Worm (Caenorhabditis elegans) whole organism, young adult: Measurements from ENCODE around the gene daf-31.
A peak's percentile ranks its signal among the peaks of the same experiment; 100 is the strongest.

ENCODE experiments used
- B0019.2 ChIP-seq: fragments of 200-800 bp; sonication (Bioruptor generic); conservative IDR thresholded peaks from 2 replicates; pipeline ENCODE4 v1.3.6; 2022; ENCODE audit warnings: missing genetic modification reagents, missing genetic modification characterization, missing compliant biosample characterization
- F10E7.11 ChIP-seq: sonication (generic microtip); optimal IDR thresholded peaks from 2 replicates; lab custom pipeline; 2017; ENCODE audit warnings: mild to moderate bottlenecking, missing genetic modification characterization, moderate library complexity, missing compliant biosample characterization
- F23B12.7 ChIP-seq: sonication (generic microtip); optimal IDR thresholded peaks from 2 replicates; lab custom pipeline; 2017; ENCODE audit warnings: missing genetic modification characterization, mild to moderate bottlenecking, missing compliant biosample characterization, antibody characterized with exemption, moderate library complexity; ENCODE audit not compliant: insufficient read depth
- F33H1.4 ChIP-seq: fragments of 200-800 bp; sonication (Bioruptor generic); IDR thresholded peaks from 2 replicates; pipeline ENCODE4 v1.3.6; 2022; ENCODE audit warnings: missing genetic modification reagents, missing genetic modification characterization, missing compliant biosample characterization
- F37B4.10 ChIP-seq: fragments of 200-800 bp; sonication (Bioruptor generic); IDR thresholded peaks from 2 replicates; pipeline ENCODE4 v1.3.6; 2022; ENCODE audit warnings: missing genetic modification characterization, missing compliant biosample characterization
- F49E8.2 ChIP-seq: sonication (generic microtip); optimal IDR thresholded peaks from 3 replicates; lab custom pipeline; 2017; ENCODE audit warnings: missing genetic modification characterization, mild to moderate bottlenecking, missing compliant biosample characterization, antibody characterized with exemption, moderate library complexity; ENCODE audit not compliant: insufficient read depth
- F57A8.1 ChIP-seq: fragments of 200-800 bp; sonication (Bioruptor generic); optimal IDR thresholded peaks from 2 replicates; lab custom pipeline; 2018; ENCODE audit warnings: mild to moderate bottlenecking, missing genetic modification characterization, moderate library complexity, missing compliant biosample characterization
- F57C9.4 ChIP-seq: sonication (generic microtip); optimal IDR thresholded peaks from 2 replicates; lab custom pipeline; 2017; ENCODE audit warnings: mild to moderate bottlenecking, missing genetic modification characterization, missing compliant biosample characterization
- K12H6.12 ChIP-seq: fragments of 200-800 bp; sonication (Bioruptor generic); optimal IDR thresholded peaks from 2 replicates; lab custom pipeline; 2018; ENCODE audit warnings: mild to moderate bottlenecking, missing genetic modification characterization, missing compliant biosample characterization
- T07F8.4 ChIP-seq: sonication (generic microtip); optimal IDR thresholded peaks from 2 replicates; lab custom pipeline; 2016; ENCODE audit warnings: mild to moderate bottlenecking, missing genetic modification characterization, moderate library complexity, missing compliant biosample characterization
- Y53F4B.3 ChIP-seq: fragments of 200-800 bp; sonication (Bioruptor generic); IDR thresholded peaks from 2 replicates; pipeline ENCODE4 v1.3.6; 2022; ENCODE audit warnings: missing genetic modification reagents, missing genetic modification characterization, missing compliant biosample characterization
- Y56A3A.18 ChIP-seq: fragments of 200-800 bp; sonication (Bioruptor generic); IDR thresholded peaks from 2 replicates; pipeline ENCODE4 v1.3.6; 2022; ENCODE audit warnings: missing genetic modification reagents, missing genetic modification characterization, missing compliant biosample characterization
- Y79H2A.3 ChIP-seq: fragments of 200-800 bp; sonication (Bioruptor generic); conservative IDR thresholded peaks from 2 replicates; pipeline ENCODE4 v1.3.6; 2022; ENCODE audit warnings: missing genetic modification reagents, missing genetic modification characterization, missing compliant biosample characterization
- akir-1 ChIP-seq: fragments of 200-800 bp; sonication (Bioruptor generic); optimal IDR thresholded peaks from 2 replicates; lab custom pipeline; 2018; ENCODE audit warnings: mild to moderate bottlenecking, missing genetic modification characterization, moderate library complexity, missing compliant biosample characterization
- atf-7 ChIP-seq: sonication (generic microtip); optimal IDR thresholded peaks from 2 replicates; lab custom pipeline; 2017; ENCODE audit warnings: mild to moderate bottlenecking, missing genetic modification characterization, missing compliant biosample characterization
- attf-3 ChIP-seq: fragments of 200-800 bp; sonication (Bioruptor generic); conservative IDR thresholded peaks from 2 replicates; pipeline ENCODE4 v1.3.6; 2022; ENCODE audit warnings: missing genetic modification reagents, missing genetic modification characterization, missing compliant biosample characterization
- attf-5 ChIP-seq: fragments of 200-800 bp; sonication (Bioruptor generic); optimal IDR thresholded peaks from 2 replicates; lab custom pipeline; 2018; ENCODE audit warnings: mild to moderate bottlenecking, missing genetic modification characterization, missing compliant biosample characterization
- bed-1 ChIP-seq: fragments of 200-800 bp; sonication (Bioruptor generic); IDR thresholded peaks from 2 replicates; pipeline ENCODE4 v1.3.6; 2022; ENCODE audit warnings: missing genetic modification reagents, missing genetic modification characterization, missing compliant biosample characterization
- cebp-2 ChIP-seq: fragments of 200-800 bp; sonication (Bioruptor generic); IDR thresholded peaks from 2 replicates; pipeline ENCODE4 v1.3.6; 2022; ENCODE audit warnings: missing genetic modification characterization, missing compliant biosample characterization
- ceh-40 ChIP-seq: fragments of 200-800 bp; sonication (Bioruptor generic); IDR thresholded peaks from 2 replicates; pipeline ENCODE4 v1.3.6; 2022; ENCODE audit warnings: missing genetic modification characterization, missing compliant biosample characterization
- ceh-91 ChIP-seq: fragments of 200-800 bp; sonication (Bioruptor generic); IDR thresholded peaks from 2 replicates; pipeline ENCODE4 v1.3.6; 2022; ENCODE audit warnings: missing genetic modification reagents, missing genetic modification characterization, missing compliant biosample characterization
- die-1 ChIP-seq: sonication (generic microtip); optimal IDR thresholded peaks from 2 replicates; lab custom pipeline; 2016; ENCODE audit warnings: missing genotype, mild to moderate bottlenecking, missing genetic modification characterization, missing compliant biosample characterization
- dpl-1 ChIP-seq: fragments of 150-350 bp; optimal IDR thresholded peaks from 2 replicates; lab custom pipeline; 2014; ENCODE audit warnings: missing biosample characterization, missing genetic modification reagents, missing genetic modification characterization
- efl-1 ChIP-seq: fragments of 150-350 bp; optimal IDR thresholded peaks from 2 replicates; lab custom pipeline; 2014; ENCODE audit warnings: missing biosample characterization, missing genetic modification reagents, missing genetic modification characterization
- egrh-3 ChIP-seq: fragments of 200-800 bp; sonication (Bioruptor generic); IDR thresholded peaks from 2 replicates; pipeline ENCODE4 v1.3.6; 2022; ENCODE audit warnings: missing genetic modification reagents, missing genetic modification characterization, missing compliant biosample characterization
- ekl-4 ChIP-seq: fragments of 200-800 bp; sonication (Bioruptor generic); IDR thresholded peaks from 2 replicates; pipeline ENCODE4 v1.3.6; 2022; ENCODE audit warnings: missing genetic modification reagents, missing genetic modification characterization, missing compliant biosample characterization
- hmg-1.2 ChIP-seq: fragments of 200-800 bp; sonication (Bioruptor generic); IDR thresholded peaks from 2 replicates; pipeline ENCODE4 v1.3.6; 2022; ENCODE audit warnings: missing genetic modification reagents, missing genetic modification characterization, missing compliant biosample characterization
- let-526 ChIP-seq: fragments of 200-800 bp; sonication (Bioruptor generic); IDR thresholded peaks from 2 replicates; pipeline ENCODE4 v1.3.6; 2022; ENCODE audit warnings: missing genetic modification reagents, missing genetic modification characterization, missing compliant biosample characterization
- lin-54 ChIP-seq: fragments of 200-800 bp; sonication (Bioruptor generic); optimal IDR thresholded peaks from 2 replicates; lab custom pipeline; 2018; ENCODE audit warnings: mild to moderate bottlenecking, missing genetic modification characterization, missing compliant biosample characterization
- lir-1 ChIP-seq: fragments of 200-800 bp; sonication (Bioruptor generic); conservative IDR thresholded peaks from 2 replicates; pipeline ENCODE4 v1.3.6; 2022; ENCODE audit warnings: missing genetic modification reagents, missing genetic modification characterization, missing compliant biosample characterization
- lsl-1 ChIP-seq: fragments of 200-800 bp; sonication (Bioruptor generic); optimal IDR thresholded peaks from 2 replicates; lab custom pipeline; 2018; ENCODE audit warnings: mild to moderate bottlenecking, missing genetic modification characterization, moderate library complexity, missing compliant biosample characterization
- lsy-27 ChIP-seq: sonication (generic microtip); optimal IDR thresholded peaks from 2 replicates; lab custom pipeline; 2017; ENCODE audit warnings: missing genetic modification characterization, mild to moderate bottlenecking, missing compliant biosample characterization, antibody characterized with exemption, missing genotype, borderline replicate concordance; ENCODE audit not compliant: insufficient read depth
- madf-3 ChIP-seq: fragments of 200-800 bp; sonication (Bioruptor generic); IDR thresholded peaks from 2 replicates; pipeline ENCODE4 v1.3.6; 2022; ENCODE audit warnings: missing genetic modification reagents, missing genetic modification characterization, missing compliant biosample characterization
- madf-6 ChIP-seq: fragments of 200-800 bp; sonication (Bioruptor generic); IDR thresholded peaks from 2 replicates; pipeline ENCODE4 v1.3.6; 2022; ENCODE audit warnings: missing genetic modification reagents, missing genetic modification characterization, missing compliant biosample characterization
- mcd-1 ChIP-seq: fragments of 200-800 bp; sonication (Bioruptor generic); IDR thresholded peaks from 2 replicates; pipeline ENCODE4 v1.3.6; 2022; ENCODE audit warnings: missing genetic modification reagents, missing genetic modification characterization, missing compliant biosample characterization
- nfyb-1 ChIP-seq: fragments of 200-800 bp; sonication (Bioruptor generic); IDR thresholded peaks from 2 replicates; pipeline ENCODE4 v1.3.6; 2022; ENCODE audit warnings: missing genetic modification reagents, missing genetic modification characterization, missing compliant biosample characterization
- nhr-80 ChIP-seq: sonication (generic microtip); optimal IDR thresholded peaks from 2 replicates; lab custom pipeline; 2016; ENCODE audit warnings: missing genetic modification characterization, missing compliant biosample characterization
- nhr-90 ChIP-seq: sonication (generic microtip); optimal IDR thresholded peaks from 2 replicates; lab custom pipeline; 2016; ENCODE audit warnings: missing genotype, mild to moderate bottlenecking, missing genetic modification characterization, missing compliant biosample characterization
- sdz-38 ChIP-seq: sonication (generic microtip); optimal IDR thresholded peaks from 2 replicates; lab custom pipeline; 2016; ENCODE audit warnings: missing genotype, missing genetic modification characterization, missing compliant biosample characterization
- sea-2 ChIP-seq: fragments of 200-800 bp; sonication (Bioruptor generic); IDR thresholded peaks from 2 replicates; pipeline ENCODE4 v1.3.6; 2022; ENCODE audit warnings: missing genetic modification characterization, missing compliant biosample characterization
- snpc-4 ChIP-seq, 5 experiments: fragments of 150-350 bp in 1 of 5; sonication (generic microtip) in 4 of 5; optimal IDR thresholded peaks; 2 replicates each; lab custom pipeline; 2014 to 2018; ENCODE audit warnings: missing genetic modification characterization in 5 of 5, missing biosample characterization in 3 of 5, antibody characterized with exemption in 2 of 5, mild to moderate bottlenecking in 2 of 5, missing compliant biosample characterization in 2 of 5, missing genotype in 2 of 5, moderate library complexity in 2 of 5, missing genetic modification reagents in 1 of 5
- somi-1 ChIP-seq: fragments of 200-800 bp; sonication (Bioruptor generic); optimal IDR thresholded peaks from 2 replicates; lab custom pipeline; 2018; ENCODE audit warnings: mild to moderate bottlenecking, missing genetic modification characterization, missing compliant biosample characterization
- tbp1 ChIP-seq: fragments of 200-800 bp; sonication (Bioruptor generic); optimal IDR thresholded peaks from 2 replicates; lab custom pipeline; 2018; ENCODE audit warnings: mild to moderate bottlenecking, missing genetic modification characterization, missing compliant biosample characterization
- tbx-9 ChIP-seq: sonication (generic microtip); optimal IDR thresholded peaks from 2 replicates; lab custom pipeline; 2016; ENCODE audit warnings: borderline replicate concordance, missing genetic modification characterization, inconsistent platforms, missing compliant biosample characterization
- ztf-22 ChIP-seq: fragments of 200-800 bp; sonication (Bioruptor generic); optimal IDR thresholded peaks from 2 replicates; lab custom pipeline; 2018; ENCODE audit warnings: mild to moderate bottlenecking, missing genetic modification characterization, moderate library complexity, missing compliant biosample characterization

daf-31 gene

ce11 chrIV:8289580-8290323, at the start of gene daf-31:
Gene daf-31 (plus strand): TSS chrIV:8290273.
- TF ChIP-seq ceh-40 (GFP tag; lab: Robert Waterston, UW) (no peak), F33H1.4 (GFP tag; lab: Robert Waterston, UW) (peak; percentile 87), F57C9.4 (tag; lab: Kevin White, UChicago) (no peak), madf-3 (GFP tag; lab: Robert Waterston, UW) (no peak), die-1 (no peak), egrh-3 (GFP tag; lab: Robert Waterston, UW) (no peak), nhr-90 (tag; lab: Kevin White, UChicago) (no peak), F57A8.1 (GFP tag; lab: Kevin White, UChicago) (no peak), F49E8.2 (tag; lab: Kevin White, UChicago) (no peak), T07F8.4 (tag; lab: Kevin White, UChicago) (no peak), sea-2 (GFP tag; lab: Robert Waterston, UW) (no peak), efl-1 (GFP tag; lab: Kevin White, UChicago) (peak; percentile 72), lir-1 (GFP tag; lab: Robert Waterston, UW) (no peak), akir-1 (GFP tag; lab: Kevin White, UChicago) (no peak), atf-7 (no peak), lsy-27 (tag; lab: Kevin White, UChicago) (no peak), Y79H2A.3 (no peak), snpc-4 (GFP tag; optimal IDR thresholded peaks at IDR 0.05; lab: Kevin White, UChicago) (no peak), snpc-4 (tag; optimal IDR thresholded peaks at IDR 0.05; lab: Kevin White, UChicago) (peak in 1 of 4 experiments; percentile 54), sdz-38 (tag; lab: Kevin White, UChicago) (no peak), dpl-1 (GFP tag; lab: Kevin White, UChicago) (peak; percentile 67), F37B4.10 (GFP tag; lab: Robert Waterston, UW) (no peak), attf-3 (GFP tag; lab: Robert Waterston, UW) (no peak), F10E7.11 (tag; lab: Kevin White, UChicago) (no peak), lin-54 (GFP tag; lab: Kevin White, UChicago) (no peak), Y53F4B.3 (GFP tag; lab: Robert Waterston, UW) (no peak), bed-1 (GFP tag; lab: Robert Waterston, UW) (no peak), somi-1 (GFP tag; lab: Kevin White, UChicago) (no peak), B0019.2 (GFP tag; lab: Robert Waterston, UW) (no peak), hmg-1.2 (GFP tag; lab: Robert Waterston, UW) (peak; percentile 3; the same call in 1 of the 2 replicates), let-526 (GFP tag; lab: Robert Waterston, UW) (no peak), cebp-2 (no peak), F23B12.7 (tag; lab: Kevin White, UChicago) (peak; percentile 45), ztf-22 (GFP tag; lab: Kevin White, UChicago) (no peak), mcd-1 (GFP tag; lab: Robert Waterston, UW) (no peak), K12H6.12 (tag; lab: Kevin White, UChicago) (no peak), lsl-1 (GFP tag; lab: Kevin White, UChicago) (peak; percentile 7), tbp1 (GFP tag; lab: Kevin White, UChicago) (peak; percentile 24), attf-5 (GFP tag; lab: Kevin White, UChicago) (peak; percentile 55), Y56A3A.18 (GFP tag; lab: Robert Waterston, UW) (no peak), madf-6 (peak; percentile 6; the same call in 1 of the 2 replicates), nfyb-1 (GFP tag; lab: Robert Waterston, UW) (no peak), nhr-80 (tag; lab: Kevin White, UChicago) (no peak), tbx-9 (tag; lab: Kevin White, UChicago) (no peak), ceh-91 (GFP tag; lab: Robert Waterston, UW) (no peak), ekl-4 (no peak)
